Worm (Caenorhabditis elegans) whole organism, late embryonic: ENCODE data around the gene T20B12.7.

Experiments
- C38D4.7 ChIP-seq: fragments of 200-800 bp; sonication (Bioruptor generic); optimal IDR thresholded peaks from 2 replicates; lab custom pipeline; 2018; ENCODE audit warnings: mild to moderate bottlenecking, missing genetic modification characterization, moderate library complexity, missing compliant biosample characterization
- K02D7.2 ChIP-seq: sonication (generic microtip); optimal IDR thresholded peaks from 2 replicates; lab custom pipeline; 2017; ENCODE audit warnings: mild to moderate bottlenecking, missing genetic modification characterization, missing compliant biosample characterization
- ahr-1 ChIP-seq: sonication (generic microtip); optimal IDR thresholded peaks from 2 replicates; lab custom pipeline; 2016; ENCODE audit warnings: missing genetic modification characterization, missing compliant biosample characterization
- ceh-2 ChIP-seq: sonication (generic microtip); optimal IDR thresholded peaks from 2 replicates; lab custom pipeline; 2016; ENCODE audit warnings: missing genotype, missing genetic modification characterization, missing compliant biosample characterization
- ceh-30 ChIP-seq: fragments of 150-350 bp; optimal IDR thresholded peaks from 2 replicates; lab custom pipeline; 2014; ENCODE audit warnings: missing biosample characterization, missing genetic modification characterization
- ceh-31 ChIP-seq: sonication (generic microtip); optimal IDR thresholded peaks from 2 replicates; lab custom pipeline; 2016; ENCODE audit warnings: missing genetic modification characterization, missing compliant biosample characterization
- ceh-34 ChIP-seq: sonication (generic microtip); optimal IDR thresholded peaks from 2 replicates; lab custom pipeline; 2016; ENCODE audit warnings: mild to moderate bottlenecking, missing genetic modification characterization, missing compliant biosample characterization
- ceh-48 ChIP-seq: sonication (generic microtip); optimal IDR thresholded peaks from 2 replicates; lab custom pipeline; 2016; ENCODE audit warnings: missing genetic modification characterization, inconsistent platforms, missing compliant biosample characterization
- ceh-9 ChIP-seq: sonication (generic microtip); optimal IDR thresholded peaks from 2 replicates; lab custom pipeline; 2016; ENCODE audit warnings: mild to moderate bottlenecking, missing genetic modification characterization, inconsistent platforms, missing compliant biosample characterization
- che-1 ChIP-seq: sonication (generic microtip); optimal IDR thresholded peaks from 2 replicates; lab custom pipeline; 2016; ENCODE audit warnings: mild to moderate bottlenecking, missing genetic modification characterization, missing compliant biosample characterization
- dmd-4 ChIP-seq: sonication (generic microtip); optimal IDR thresholded peaks from 2 replicates; lab custom pipeline; 2016; ENCODE audit warnings: borderline replicate concordance, missing genetic modification characterization, missing compliant biosample characterization
- dve-1 ChIP-seq: sonication (generic microtip); optimal IDR thresholded peaks from 2 replicates; lab custom pipeline; 2017; ENCODE audit warnings: antibody characterized with exemption, mild to moderate bottlenecking, missing genetic modification characterization, missing compliant biosample characterization
- elt-4 ChIP-seq: sonication (generic microtip); optimal IDR thresholded peaks from 2 replicates; lab custom pipeline; 2016; ENCODE audit warnings: missing genetic modification characterization, missing compliant biosample characterization
- ets-4 ChIP-seq: sonication (generic microtip); optimal IDR thresholded peaks from 2 replicates; lab custom pipeline; 2016; ENCODE audit warnings: missing genetic modification characterization, missing compliant biosample characterization
- fax-1 ChIP-seq: sonication (generic microtip); optimal IDR thresholded peaks from 2 replicates; lab custom pipeline; 2016; ENCODE audit warnings: missing genotype, missing genetic modification characterization, missing compliant biosample characterization
- fkh-10 ChIP-seq: fragments of 150-350 bp; optimal IDR thresholded peaks from 2 replicates; lab custom pipeline; 2014; ENCODE audit warnings: missing biosample characterization, missing genetic modification reagents, missing genetic modification characterization
- fkh-6 ChIP-seq: sonication (generic microtip); optimal IDR thresholded peaks from 2 replicates; lab custom pipeline; 2016; ENCODE audit warnings: missing genetic modification characterization, missing compliant biosample characterization
- hlh-13 ChIP-seq: fragments of 200-800 bp; sonication (Bioruptor generic); optimal IDR thresholded peaks from 2 replicates; lab custom pipeline; 2018; ENCODE audit warnings: mild to moderate bottlenecking, missing genetic modification characterization, missing compliant biosample characterization
- hlh-30 ChIP-seq: sonication (generic microtip); optimal IDR thresholded peaks from 2 replicates; lab custom pipeline; 2017; ENCODE audit warnings: antibody characterized with exemption, missing genetic modification characterization, missing compliant biosample characterization; ENCODE audit not compliant: insufficient read depth
- hlh-8 ChIP-seq: sonication (generic microtip); optimal IDR thresholded peaks from 2 replicates; lab custom pipeline; 2016; ENCODE audit warnings: missing genotype, missing genetic modification characterization, missing compliant biosample characterization
- lim-6 ChIP-seq: sonication (generic microtip); optimal IDR thresholded peaks from 2 replicates; lab custom pipeline; 2016; ENCODE audit warnings: missing genetic modification characterization, missing compliant biosample characterization
- mec-3 ChIP-seq: sonication (generic microtip); optimal IDR thresholded peaks from 2 replicates; lab custom pipeline; 2016; ENCODE audit warnings: borderline replicate concordance, missing genetic modification characterization, missing compliant biosample characterization
- nhr-11 ChIP-seq: fragments of 150-350 bp; optimal IDR thresholded peaks from 2 replicates; lab custom pipeline; 2014; ENCODE audit warnings: missing biosample characterization, missing genetic modification characterization
- nhr-232 ChIP-seq: sonication (generic microtip); optimal IDR thresholded peaks from 2 replicates; lab custom pipeline; 2016; ENCODE audit warnings: missing genetic modification characterization, missing compliant biosample characterization
- npax-4 ChIP-seq: sonication (generic microtip); optimal IDR thresholded peaks from 2 replicates; lab custom pipeline; 2016; ENCODE audit warnings: missing genetic modification characterization, missing compliant biosample characterization
- odd-2 ChIP-seq: sonication (generic microtip); optimal IDR thresholded peaks from 2 replicates; lab custom pipeline; 2017; ENCODE audit warnings: antibody characterized with exemption, mild to moderate bottlenecking, missing genetic modification characterization, missing compliant biosample characterization
- pat-9 ChIP-seq: fragments of 200-800 bp; sonication (Bioruptor generic); optimal IDR thresholded peaks from 2 replicates; lab custom pipeline; 2018; ENCODE audit warnings: mild to moderate bottlenecking, missing genetic modification characterization, moderate library complexity, missing compliant biosample characterization
- pax-1 ChIP-seq: fragments of 150-350 bp; optimal IDR thresholded peaks from 2 replicates; lab custom pipeline; 2014; ENCODE audit warnings: missing biosample characterization, missing genetic modification characterization
- pha-2 ChIP-seq: sonication (generic microtip); optimal IDR thresholded peaks from 2 replicates; lab custom pipeline; 2017; ENCODE audit warnings: mild to moderate bottlenecking, missing genetic modification characterization, missing compliant biosample characterization
- pha-4 ChIP-seq: fragments of 150-350 bp; optimal IDR thresholded peaks from 2 replicates; lab custom pipeline; 2018; ENCODE audit warnings: missing biosample characterization, missing genetic modification reagents, missing genetic modification characterization
- pqm-1 ChIP-seq: sonication (generic microtip); optimal IDR thresholded peaks from 2 replicates; lab custom pipeline; 2016; ENCODE audit warnings: missing genetic modification characterization, missing compliant biosample characterization
- sdc-2 ChIP-seq: sonication (generic microtip); optimal IDR thresholded peaks from 2 replicates; lab custom pipeline; 2016; ENCODE audit warnings: missing genotype, missing genetic modification characterization, missing compliant biosample characterization
- sox-2 ChIP-seq: fragments of 200-800 bp; sonication (Bioruptor generic); IDR thresholded peaks from 2 replicates; pipeline ENCODE4 v1.3.6; 2022; ENCODE audit warnings: missing genetic modification reagents, missing genetic modification characterization, missing compliant biosample characterization
- tbx-2 ChIP-seq: sonication (generic microtip); optimal IDR thresholded peaks from 2 replicates; lab custom pipeline; 2016; ENCODE audit warnings: missing genetic modification characterization, missing compliant biosample characterization
- tbx-7 ChIP-seq: sonication (generic microtip); optimal IDR thresholded peaks from 2 replicates; lab custom pipeline; 2016; ENCODE audit warnings: missing genotype, missing genetic modification characterization, missing compliant biosample characterization
- unc-42 ChIP-seq: sonication (generic microtip); optimal IDR thresholded peaks from 2 replicates; lab custom pipeline; 2016; ENCODE audit warnings: missing genotype, missing genetic modification characterization, missing compliant biosample characterization
- unc-55 ChIP-seq: sonication (generic microtip); optimal IDR thresholded peaks from 2 replicates; lab custom pipeline; 2017; ENCODE audit warnings: missing biosample characterization, missing genetic modification reagents, missing genetic modification characterization
- unc-86 ChIP-seq: sonication (generic microtip); optimal IDR thresholded peaks from 2 replicates; lab custom pipeline; 2016; ENCODE audit warnings: missing genetic modification characterization, missing compliant biosample characterization
- zip-5 ChIP-seq: sonication (generic microtip); optimal IDR thresholded peaks from 2 replicates; lab custom pipeline; 2016; ENCODE audit warnings: missing genetic modification characterization, missing compliant biosample characterization
- ztf-16 ChIP-seq: sonication (generic microtip); optimal IDR thresholded peaks from 2 replicates; lab custom pipeline; 2017; ENCODE audit warnings: missing genetic modification characterization, missing compliant biosample characterization

Gene T20B12.7

ce11 chrIII:7378945-7379344 lies at the start of gene T20B12.7:
T20B12.7 (minus strand) TSS chrIII:7379045.
- TF ChIP-seq unc-42 (tag; lab: Kevin White, UChicago) (no peak), ceh-2 (no peak), K02D7.2 (tag; lab: Kevin White, UChicago) (no peak), ceh-34 (tag; lab: Kevin White, UChicago) (no peak), unc-55 (GFP tag; lab: Kevin White, UChicago) (no peak), fax-1 (tag; lab: Kevin White, UChicago) (no peak), ahr-1 (no peak), ceh-9 (tag; lab: Kevin White, UChicago) (no peak), npax-4 (tag; lab: Kevin White, UChicago) (no peak), ceh-31 (no peak), hlh-30 (tag; lab: Kevin White, UChicago) (no peak), pat-9 (tag; lab: Kevin White, UChicago) (no peak)

ce11 chrIII:7399004-7399403 lies 20.2 kb upstream of the T20B12.7 start:
- TF ChIP-seq unc-42 (tag; lab: Kevin White, UChicago), result peak; percentile 63
- TF ChIP-seq pat-9 (tag; lab: Kevin White, UChicago), result no peak
- TF ChIP-seq zip-5 (tag; lab: Kevin White, UChicago), result no peak
- TF ChIP-seq hlh-8 (tag; lab: Kevin White, UChicago), result no peak

- TF ChIP-seq unc-42 (tag; lab: Kevin White, UChicago) (no peak), tbx-7 (tag; lab: Kevin White, UChicago) (no peak), C38D4.7 (GFP tag; lab: Kevin White, UChicago) (no peak), pha-4 (tag; lab: Kevin White, UChicago) (no peak), hlh-8 (tag; lab: Kevin White, UChicago) (no peak), tbx-2 (tag; lab: Kevin White, UChicago) (no peak), unc-86 (tag; lab: Kevin White, UChicago) (no peak), mec-3 (tag; lab: Kevin White, UChicago) (no peak), ceh-34 (tag; lab: Kevin White, UChicago) (no peak), ztf-16 (no peak), che-1 (tag; lab: Kevin White, UChicago) (no peak), ceh-30 (tag; lab: Kevin White, UChicago) (no peak), pqm-1 (tag; lab: Kevin White, UChicago) (no peak), fkh-10 (GFP tag; lab: Kevin White, UChicago) (no peak), elt-4 (tag; lab: Kevin White, UChicago) (no peak), pat-9 (tag; lab: Kevin White, UChicago) (no peak), hlh-13 (no peak), dve-1 (no peak), zip-5 (tag; lab: Kevin White, UChicago) (no peak), sdc-2 (tag; lab: Kevin White, UChicago) (no peak)
Measured at ce11 chrIII:7397196-7397595, 18.4 kb upstream of the T20B12.7 start.

- TF ChIP-seq odd-2 (tag; lab: Kevin White, UChicago) (no peak), mec-3 (tag; lab: Kevin White, UChicago) (no peak), C38D4.7 (GFP tag; lab: Kevin White, UChicago) (no peak), pha-2 (no peak)
Measured at ce11 chrIII:7395354-7395753, 16.5 kb upstream of the T20B12.7 start, which contains the start of gene lgc-50. lgc-50 (minus strand) TSS chrIII:7395454.

ce11 chrIII:7387359-7387758 lies 8.5 kb upstream of the T20B12.7 start:
- TF ChIP-seq pqm-1 (tag; lab: Kevin White, UChicago) (no peak), ets-4 (tag; lab: Kevin White, UChicago) (no peak), sdc-2 (tag; lab: Kevin White, UChicago) (no peak), pax-1 (no peak), ztf-16 (no peak), zip-5 (tag; lab: Kevin White, UChicago) (no peak), nhr-232 (no peak), tbx-2 (tag; lab: Kevin White, UChicago) (no peak), fax-1 (tag; lab: Kevin White, UChicago) (no peak), sox-2 (no peak), lim-6 (tag; lab: Kevin White, UChicago) (no peak), dmd-4 (no peak), nhr-11 (tag; lab: Kevin White, UChicago) (no peak), ceh-48 (tag; lab: Kevin White, UChicago) (no peak), dve-1 (no peak), fkh-6 (tag; lab: Kevin White, UChicago) (no peak)
- TF ChIP-seq, all 69 proteins: peak for 0
